Fruit fly (Drosophila melanogaster) whole organism, embryonic: ENCODE measurements around the gene CG32706.

Experiments used
- Aef1 ChIP-seq: fragments of 200-800 bp; sonication (Bioruptor generic); IDR thresholded peaks from 3 replicates; pipeline ENCODE4 v1.3.6; 2022; ENCODE audit warnings: missing biosample characterization, missing genetic modification characterization
- CG11696 ChIP-seq: fragments of 200-800 bp; sonication (Bioruptor generic); IDR thresholded peaks from 2 replicates; pipeline ENCODE4 v1.3.6; 2022; ENCODE audit warnings: missing biosample characterization, missing genetic modification characterization
- CG13123 ChIP-seq: fragments of 200-800 bp; sonication (Bioruptor generic); optimal IDR thresholded peaks from 2 replicates; lab custom pipeline; 2016; ENCODE audit warnings: missing biosample characterization, missing genetic modification characterization
- CG13424 ChIP-seq: fragments of 200-800 bp; sonication (Bioruptor generic); optimal IDR thresholded peaks from 2 replicates; lab custom pipeline; 2019; ENCODE audit warnings: missing biosample characterization, mild to moderate bottlenecking, missing genetic modification characterization, moderate library complexity
- CG14710 ChIP-seq: fragments of 200-800 bp; sonication (Bioruptor generic); optimal IDR thresholded peaks from 3 replicates; lab custom pipeline; 2019; ENCODE audit warnings: missing biosample characterization, mild to moderate bottlenecking, missing genetic modification characterization, moderate library complexity
- CG14965 ChIP-seq: fragments of 200-800 bp; sonication (Bioruptor generic); optimal IDR thresholded peaks from 2 replicates; lab custom pipeline; 2016; ENCODE audit warnings: missing biosample characterization, missing genetic modification characterization, borderline replicate concordance
- CG15269 ChIP-seq: fragments of 200-800 bp; sonication (Bioruptor generic); optimal IDR thresholded peaks from 2 replicates; lab custom pipeline; 2018; ENCODE audit warnings: missing biosample characterization, mild to moderate bottlenecking, missing genetic modification characterization, moderate library complexity
- CG17361 ChIP-seq: fragments of 200-800 bp; sonication (Bioruptor generic); IDR thresholded peaks from 3 replicates; pipeline ENCODE4 v1.3.6; 2022; ENCODE audit warnings: missing biosample characterization, missing genetic modification characterization
- CG18011 ChIP-seq: fragments of 200-800 bp; sonication (Bioruptor generic); optimal IDR thresholded peaks from 2 replicates; lab custom pipeline; 2017; ENCODE audit warnings: missing biosample characterization, missing genetic modification characterization, mild to moderate bottlenecking, moderate library complexity, missing genotype
- CG18476 ChIP-seq: fragments of 200-800 bp; sonication (Bioruptor generic); optimal IDR thresholded peaks from 2 replicates; lab custom pipeline; 2016; ENCODE audit warnings: missing biosample characterization, mild to moderate bottlenecking, missing genetic modification characterization
- CG18619 ChIP-seq: fragments of 200-800 bp; sonication (Bioruptor generic); optimal IDR thresholded peaks from 3 replicates; lab custom pipeline; 2017; ENCODE audit warnings: missing biosample characterization, mild to moderate bottlenecking, missing genetic modification characterization
- CG2120 ChIP-seq: fragments of 200-800 bp; sonication (Bioruptor generic); optimal IDR thresholded peaks from 3 replicates; lab custom pipeline; 2016; ENCODE audit warnings: missing biosample characterization, missing genetic modification characterization
- CG2199 ChIP-seq: fragments of 200-800 bp; sonication (Bioruptor generic); IDR thresholded peaks from 3 replicates; pipeline ENCODE4 v1.3.6; 2022; ENCODE audit warnings: missing biosample characterization, missing genetic modification characterization
- CG2202 ChIP-seq: fragments of 200-800 bp; sonication (Bioruptor generic); optimal IDR thresholded peaks from 2 replicates; lab custom pipeline; 2018; ENCODE audit warnings: missing biosample characterization, mild to moderate bottlenecking, missing genetic modification characterization
- CG31441 ChIP-seq: fragments of 200-800 bp; sonication (Bioruptor generic); IDR thresholded peaks from 2 replicates; pipeline ENCODE4 v1.3.6; 2022; ENCODE audit warnings: missing biosample characterization, missing genetic modification characterization
- CG32772 ChIP-seq: fragments of 200-800 bp; sonication (Bioruptor generic); IDR thresholded peaks from 2 replicates; pipeline ENCODE4 v1.3.6; 2022; ENCODE audit warnings: missing biosample characterization, missing genetic modification characterization
- CG4328 ChIP-seq: fragments of 200-800 bp; sonication (Bioruptor generic); optimal IDR thresholded peaks from 3 replicates; lab custom pipeline; 2017; ENCODE audit warnings: missing biosample characterization, missing genetic modification reagents, missing genetic modification characterization
- CG4707 ChIP-seq: fragments of 200-800 bp; sonication (Bioruptor generic); optimal IDR thresholded peaks from 2 replicates; lab custom pipeline; 2018; ENCODE audit warnings: missing biosample characterization, mild to moderate bottlenecking, missing genetic modification characterization, moderate library complexity
- CG7357 ChIP-seq: fragments of 200-800 bp; sonication (Bioruptor generic); IDR thresholded peaks from 3 replicates; pipeline ENCODE4 v1.3.6; 2022; ENCODE audit warnings: missing biosample characterization, missing genetic modification characterization
- CG7556 ChIP-seq: fragments of 200-800 bp; sonication (Bioruptor generic); optimal IDR thresholded peaks from 2 replicates; lab custom pipeline; 2017; ENCODE audit warnings: missing biosample characterization, mild to moderate bottlenecking, missing genetic modification characterization
- CG7839 ChIP-seq: fragments of 200-800 bp; sonication (Bioruptor generic); optimal IDR thresholded peaks from 3 replicates; lab custom pipeline; 2018; ENCODE audit warnings: missing biosample characterization, mild to moderate bottlenecking, missing genetic modification characterization, moderate library complexity
- CG8089 ChIP-seq: fragments of 200-800 bp; sonication (Bioruptor generic); optimal IDR thresholded peaks from 3 replicates; lab custom pipeline; 2016; ENCODE audit warnings: missing biosample characterization, missing genetic modification characterization
- CG8281 ChIP-seq: fragments of 200-800 bp; sonication (Bioruptor generic); optimal IDR thresholded peaks from 2 replicates; lab custom pipeline; 2018; ENCODE audit warnings: missing biosample characterization, mild to moderate bottlenecking, missing genetic modification characterization, moderate library complexity
- CHES-1-like ChIP-seq: fragments of 200-800 bp; sonication (Bioruptor generic); optimal IDR thresholded peaks from 2 replicates; lab custom pipeline; 2016; ENCODE audit warnings: missing biosample characterization, missing genetic modification characterization
- Drgx ChIP-seq: fragments of 200-800 bp; sonication (Bioruptor generic); IDR thresholded peaks from 2 replicates; pipeline ENCODE4 v1.3.6; 2022; ENCODE audit warnings: missing biosample characterization, missing genetic modification characterization
- ERR ChIP-seq: fragments of 200-800 bp; sonication (Bioruptor generic); optimal IDR thresholded peaks from 2 replicates; lab custom pipeline; 2016; ENCODE audit warnings: missing biosample characterization, missing genetic modification characterization
- HmgD ChIP-seq: fragments of 200-800 bp; sonication (Bioruptor generic); optimal IDR thresholded peaks from 3 replicates; lab custom pipeline; 2016; ENCODE audit warnings: missing biosample characterization, missing genetic modification characterization
- NFAT ChIP-seq: fragments of 200-800 bp; sonication (Bioruptor generic); IDR thresholded peaks from 2 replicates; pipeline ENCODE4 v1.3.6; 2022; ENCODE audit warnings: missing biosample characterization, missing genetic modification characterization
- Nf-YA ChIP-seq: fragments of 200-800 bp; sonication (Bioruptor generic); IDR thresholded peaks from 2 replicates; pipeline ENCODE4 v1.3.6; 2022; ENCODE audit warnings: missing biosample characterization, missing genetic modification characterization
- Rfx ChIP-seq: fragments of 200-800 bp; sonication (Bioruptor generic); IDR thresholded peaks from 2 replicates; pipeline ENCODE4 v1.3.6; 2022; ENCODE audit warnings: missing biosample characterization, missing genetic modification characterization
- Ssrp ChIP-seq: fragments of 200-800 bp; sonication (Bioruptor generic); optimal IDR thresholded peaks from 2 replicates; lab custom pipeline; 2018; ENCODE audit warnings: missing biosample characterization, mild to moderate bottlenecking, missing genetic modification characterization, moderate library complexity
- Xrp1 ChIP-seq: fragments of 200-800 bp; sonication (Bioruptor generic); IDR thresholded peaks from 2 replicates; pipeline ENCODE4 v1.3.6; 2022; ENCODE audit warnings: missing biosample characterization, missing genetic modification characterization
- al ChIP-seq: fragments of 200-800 bp; sonication (Bioruptor generic); IDR thresholded peaks from 2 replicates; pipeline ENCODE4 v1.3.6; 2022; ENCODE audit warnings: missing biosample characterization, missing genetic modification characterization
- ase ChIP-seq: fragments of 200-800 bp; sonication (Bioruptor generic); IDR thresholded peaks from 3 replicates; pipeline ENCODE4 v1.3.6; 2022; ENCODE audit warnings: missing biosample characterization, missing genetic modification characterization
- cas ChIP-seq: fragments of 200-800 bp; sonication (Bioruptor generic); IDR thresholded peaks from 2 replicates; pipeline ENCODE4 v1.3.6; 2022; ENCODE audit warnings: missing biosample characterization, missing genetic modification characterization
- ci ChIP-seq: fragments of 200-800 bp; sonication (Bioruptor generic); IDR thresholded peaks from 3 replicates; pipeline ENCODE4 v1.3.6; 2022; ENCODE audit warnings: missing biosample characterization, missing genetic modification characterization
- corto ChIP-seq: fragments of 200-800 bp; sonication (Bioruptor generic); optimal IDR thresholded peaks from 2 replicates; lab custom pipeline; 2016; ENCODE audit warnings: missing biosample characterization, mild to moderate bottlenecking, missing genetic modification characterization, moderate library complexity
- cwo ChIP-seq: fragments of 200-800 bp; sonication (Bioruptor generic); optimal IDR thresholded peaks from 3 replicates; lab custom pipeline; 2017; ENCODE audit warnings: missing biosample characterization, missing genetic modification characterization, mild to moderate bottlenecking, moderate library complexity, missing genetic modification reagents
- dati ChIP-seq: fragments of 200-800 bp; sonication (Bioruptor generic); IDR thresholded peaks from 2 replicates; pipeline ENCODE4 v1.3.6; 2022; ENCODE audit warnings: missing biosample characterization, missing genetic modification characterization
- dm ChIP-seq: fragments of 200-800 bp; sonication (Bioruptor generic); optimal IDR thresholded peaks from 3 replicates; lab custom pipeline; 2016; ENCODE audit warnings: missing biosample characterization, missing genetic modification characterization
- ems ChIP-seq: fragments of 200-800 bp; sonication (Bioruptor generic); optimal IDR thresholded peaks from 3 replicates; lab custom pipeline; 2016; ENCODE audit warnings: missing biosample characterization, missing genetic modification characterization
- fd3F ChIP-seq: fragments of 200-800 bp; sonication (Bioruptor generic); optimal IDR thresholded peaks from 2 replicates; lab custom pipeline; 2018; ENCODE audit warnings: missing biosample characterization, mild to moderate bottlenecking, missing genetic modification characterization, moderate library complexity
- gsb ChIP-seq: fragments of 200-800 bp; sonication (Bioruptor generic); IDR thresholded peaks from 2 replicates; pipeline ENCODE4 v1.3.6; 2022; ENCODE audit warnings: missing biosample characterization, missing genetic modification characterization
- jigr1 ChIP-seq: fragments of 200-800 bp; sonication (Bioruptor generic); IDR thresholded peaks from 3 replicates; pipeline ENCODE4 v1.3.6; 2022; ENCODE audit warnings: missing biosample characterization, missing genetic modification characterization
- ken ChIP-seq: fragments of 200-800 bp; sonication (Bioruptor generic); IDR thresholded peaks from 3 replicates; pipeline ENCODE4 v1.3.6; 2022; ENCODE audit warnings: missing biosample characterization, missing genetic modification characterization
- nmo ChIP-seq: fragments of 200-800 bp; sonication (Bioruptor generic); optimal IDR thresholded peaks from 2 replicates; lab custom pipeline; 2018; ENCODE audit warnings: missing biosample characterization, mild to moderate bottlenecking, missing genetic modification characterization, moderate library complexity
- oc ChIP-seq: fragments of 200-800 bp; sonication (Bioruptor generic); optimal IDR thresholded peaks from 2 replicates; lab custom pipeline; 2018; ENCODE audit warnings: missing biosample characterization, mild to moderate bottlenecking, missing genetic modification characterization, moderate library complexity
- run ChIP-seq: fragments of 200-800 bp; sonication (Bioruptor generic); optimal IDR thresholded peaks from 3 replicates; lab custom pipeline; 2018; ENCODE audit warnings: missing biosample characterization, mild to moderate bottlenecking, missing genetic modification characterization
- scrt ChIP-seq: fragments of 200-800 bp; sonication (Bioruptor generic); optimal IDR thresholded peaks from 2 replicates; lab custom pipeline; 2018; ENCODE audit warnings: missing biosample characterization, mild to moderate bottlenecking, missing genetic modification characterization, moderate library complexity
- slbo ChIP-seq: fragments of 200-800 bp; sonication (Bioruptor generic); IDR thresholded peaks from 2 replicates; pipeline ENCODE4 v1.3.6; 2022; ENCODE audit warnings: missing biosample characterization, missing genetic modification characterization
- sqz ChIP-seq: fragments of 200-800 bp; sonication (Bioruptor generic); optimal IDR thresholded peaks from 3 replicates; lab custom pipeline; 2018; ENCODE audit warnings: missing biosample characterization, mild to moderate bottlenecking, missing genetic modification characterization

CG32706 gene

dm6 chrX:9062665-9063064, 24.3 kb upstream of the CG32706 start (continued):
- TF ChIP-seq CHES-1-like (GFP tag; lab: Kevin White, UChicago) (no peak), Xrp1 (GFP tag; lab: Robert Waterston, UW) (peak; percentile 48; the same call in 1 of the 2 replicates), CG31441 (0 out of 2 replicates have a peak, but pooled peaks have one; percentile 27), CG8089 (no peak), HmgD (GFP tag; lab: Kevin White, UChicago) (no peak), CG17361 (0 out of 3 replicates have a peak, but pooled peaks have one; percentile 10), CG11696 (GFP tag; lab: Robert Waterston, UW) (no peak), CG4707 (GFP tag; lab: Kevin White, UChicago) (no peak), ase (GFP tag; lab: Robert Waterston, UW) (no peak), al (GFP tag; lab: Robert Waterston, UW) (peak; percentile 45; the same call in 1 of the 2 replicates), CG14965 (GFP tag; lab: Kevin White, UChicago) (no peak), CG2120 (GFP tag; lab: Kevin White, UChicago) (peak; percentile 15), CG13123 (GFP tag; lab: Kevin White, UChicago) (no peak), CG18619 (peak; percentile 21), Drgx (GFP tag; lab: Robert Waterston, UW) (peak; percentile 67), fd3F (GFP tag; lab: Kevin White, UChicago) (no peak), CG15269 (peak; percentile 21), slbo (GFP tag; lab: Robert Waterston, UW) (peak; percentile 65), CG32772 (GFP tag; lab: Robert Waterston, UW) (no peak), ci (GFP tag; lab: Robert Waterston, UW) (peak; percentile 62; the same call in 1 of the 3 replicates), CG8281 (no peak), CG7357 (GFP tag; lab: Robert Waterston, UW) (peak; percentile 25; the same call in 1 of the 3 replicates), CG7839 (tag; lab: Kevin White, UChicago) (peak; percentile 54), gsb (GFP tag; lab: Robert Waterston, UW) (0 out of 2 replicates have a peak, but pooled peaks have one; percentile 5), cas (GFP tag; lab: Robert Waterston, UW) (no peak), CG2199 (GFP tag; lab: Robert Waterston, UW) (no peak), NFAT (GFP tag; lab: Robert Waterston, UW) (peak; percentile 34; the same call in 1 of the 2 replicates), oc (no peak), Rfx (GFP tag; lab: Robert Waterston, UW) (peak; percentile 63), cwo (GFP tag; lab: Kevin White, UChicago) (no peak), Ssrp (tag; lab: Kevin White, UChicago) (peak; percentile 14), CG14710 (tag; lab: Kevin White, UChicago) (no peak), CG13424 (tag; lab: Kevin White, UChicago) (peak; percentile 21), CG18011 (GFP tag; lab: Kevin White, UChicago) (no peak), CG4328 (GFP tag; lab: Kevin White, UChicago) (no peak), nmo (GFP tag; lab: Kevin White, UChicago) (peak; percentile 31), Aef1 (no peak), corto (GFP tag; lab: Kevin White, UChicago) (peak; percentile 26), scrt (GFP tag; lab: Kevin White, UChicago) (no peak), run (tag; lab: Kevin White, UChicago) (no peak), dati (GFP tag; lab: Robert Waterston, UW) (no peak), Nf-YA (GFP tag; lab: Robert Waterston, UW) (no peak), CG18476 (GFP tag; lab: Kevin White, UChicago) (no peak), sqz (no peak), dm (GFP tag; lab: Kevin White, UChicago) (no peak), jigr1 (GFP tag; lab: Robert Waterston, UW) (no peak), ERR (GFP tag; lab: Kevin White, UChicago) (no peak), ems (no peak), CG2202 (tag; lab: Kevin White, UChicago) (no peak), ken (GFP tag; lab: Robert Waterston, UW) (0 out of 3 replicates have a peak, but pooled peaks have one; percentile 33), CG7556 (no peak)
